Fruit fly (Drosophila melanogaster): ENCODE measurements around the gene CG14022.

DNA sequence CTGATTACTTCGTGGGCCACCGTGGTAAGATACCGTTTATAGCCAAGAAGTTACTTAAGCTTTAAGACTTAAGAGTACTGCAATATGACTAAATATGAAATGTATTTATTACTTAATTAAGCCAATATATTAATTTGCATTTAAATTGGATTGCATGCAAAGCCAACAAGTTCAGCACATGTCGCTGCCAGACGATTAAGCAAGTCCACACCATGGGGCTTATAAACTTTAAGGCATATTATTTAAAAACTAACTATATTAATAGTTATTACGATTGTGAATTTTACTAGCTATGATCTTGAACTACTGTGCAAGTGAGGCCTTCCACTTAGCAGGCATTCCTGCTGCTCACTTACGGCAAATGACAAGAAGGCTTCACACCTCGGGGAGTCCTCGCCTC, 45.5 kb upstream of the CG14022 start:
- TF ChIP-seq usp (GFP tag; optimal IDR thresholded peaks at IDR 0.05) (no peak), pan (optimal IDR thresholded peaks at IDR 0.05) (no peak), CG8478 (optimal IDR thresholded peaks at IDR 0.05) (no peak), Dll (optimal IDR thresholded peaks at IDR 0.05) (no peak), psq (optimal IDR thresholded peaks at IDR 0.05) (no peak)

Data from whole organism.